Worm (Caenorhabditis elegans) whole organism, early embryonic: ENCODE results near the gene irld-49.

Experiments used
- F13C5.2 ChIP-seq: sonication (generic microtip); optimal IDR thresholded peaks from 2 replicates; lab custom pipeline; 2017; ENCODE audit warnings: mild to moderate bottlenecking, missing genetic modification characterization, inconsistent platforms, missing compliant biosample characterization
- aly-1 ChIP-seq: sonication (generic microtip); optimal IDR thresholded peaks from 2 replicates; lab custom pipeline; 2016; ENCODE audit warnings: missing genetic modification characterization, missing compliant biosample characterization
- ama-1 ChIP-seq: fragments of 150-350 bp; optimal IDR thresholded peaks from 2 replicates; lab custom pipeline; 2014
- flt-1 ChIP-seq: fragments of 200-800 bp; sonication (Bioruptor generic); IDR thresholded peaks from 2 replicates; pipeline ENCODE4 v1.3.6; 2022; ENCODE audit warnings: missing genetic modification characterization, missing compliant biosample characterization
- hmbx-1 ChIP-seq: sonication (generic microtip); optimal IDR thresholded peaks from 2 replicates; lab custom pipeline; 2016; ENCODE audit warnings: mild to moderate bottlenecking, missing genetic modification characterization, missing compliant biosample characterization
- hmg-4 ChIP-seq: fragments of 200-800 bp; sonication (Bioruptor generic); optimal IDR thresholded peaks from 2 replicates; lab custom pipeline; 2018; ENCODE audit warnings: mild to moderate bottlenecking, missing genetic modification characterization, missing compliant biosample characterization
- hnd-1 ChIP-seq: sonication (generic microtip); optimal IDR thresholded peaks from 2 replicates; lab custom pipeline; 2016; ENCODE audit warnings: missing genetic modification characterization, missing compliant biosample characterization
- scrt-1 ChIP-seq: fragments of 200-800 bp; sonication (Bioruptor generic); IDR thresholded peaks from 2 replicates; pipeline ENCODE4 v1.3.6; 2022; ENCODE audit warnings: missing genetic modification characterization, missing compliant biosample characterization
- tbx-11 ChIP-seq: fragments of 200-800 bp; sonication (Bioruptor generic); IDR thresholded peaks from 2 replicates; pipeline ENCODE4 v1.3.6; 2022; ENCODE audit warnings: missing genetic modification characterization, missing compliant biosample characterization
- tra-4 ChIP-seq: sonication (generic microtip); optimal IDR thresholded peaks from 2 replicates; lab custom pipeline; 2017; ENCODE audit warnings: missing genetic modification characterization, missing compliant biosample characterization

ce11 chrII:2900248-2900647 lies 43.7 kb upstream of the irld-49 start, which contains the start of gene ubc-26:
- TF ChIP-seq tra-4 (tag; lab: Kevin White, UChicago) (no peak), hmbx-1 (no peak), F13C5.2 (tag; lab: Kevin White, UChicago) (no peak), ama-1 (lab: Kevin White, UChicago) (no peak), aly-1 (tag; lab: Kevin White, UChicago) (no peak), tbx-11 (no peak), flt-1 (GFP tag; lab: Robert Waterston, UW) (no peak), scrt-1 (GFP tag; lab: Robert Waterston, UW) (no peak), hmg-4 (GFP tag; lab: Kevin White, UChicago) (no peak), hnd-1 (tag; lab: Kevin White, UChicago) (no peak)
